Worm (Caenorhabditis elegans) whole organism, midembryonic: ENCODE measurements around the gene gex-2.

ENCODE experiments used
- T22C8.4 ChIP-seq: fragments of 200-800 bp; sonication (Bioruptor generic); IDR thresholded peaks from 2 replicates; pipeline ENCODE4 v1.3.6; 2022; ENCODE audit warnings: missing genetic modification characterization, missing compliant biosample characterization
- cog-1 ChIP-seq: sonication (generic microtip); optimal IDR thresholded peaks from 2 replicates; lab custom pipeline; 2016; ENCODE audit warnings: missing genetic modification characterization, missing compliant biosample characterization
- flt-1 ChIP-seq: fragments of 200-800 bp; sonication (Bioruptor generic); IDR thresholded peaks from 2 replicates; pipeline ENCODE4 v1.3.6; 2022; ENCODE audit warnings: missing genetic modification characterization, missing compliant biosample characterization
- klf-2 ChIP-seq: fragments of 200-800 bp; sonication (Bioruptor generic); conservative IDR thresholded peaks from 2 replicates; pipeline ENCODE4 v1.3.6; 2022; ENCODE audit warnings: missing genetic modification reagents, missing genetic modification characterization, missing compliant biosample characterization
- med-1 ChIP-seq: sonication (generic microtip); optimal IDR thresholded peaks from 2 replicates; lab custom pipeline; 2017; ENCODE audit warnings: missing genetic modification characterization, mild to moderate bottlenecking, missing compliant biosample characterization, antibody characterized with exemption, missing genetic modification reagents; ENCODE audit not compliant: insufficient read depth
- ref-1 ChIP-seq: fragments of 200-800 bp; sonication (Bioruptor generic); conservative IDR thresholded peaks from 2 replicates; pipeline ENCODE4 v1.3.6; 2022; ENCODE audit warnings: missing genetic modification reagents, missing genetic modification characterization, missing compliant biosample characterization
- tab-1 ChIP-seq: fragments of 200-800 bp; sonication (Bioruptor generic); IDR thresholded peaks from 2 replicates; pipeline ENCODE4 v1.3.6; 2022; ENCODE audit warnings: missing genetic modification characterization, missing compliant biosample characterization
- ztf-23 ChIP-seq: fragments of 200-800 bp; sonication (Bioruptor generic); IDR thresholded peaks from 2 replicates; pipeline ENCODE4 v1.3.6; 2022; ENCODE audit warnings: missing genetic modification reagents, missing genetic modification characterization, missing compliant biosample characterization
- ztf-29 ChIP-seq: fragments of 200-800 bp; sonication (Bioruptor generic); IDR thresholded peaks from 2 replicates; pipeline ENCODE4 v1.3.6; 2022; ENCODE audit warnings: missing genetic modification reagents, missing genetic modification characterization, missing compliant biosample characterization

gex-2 gene

DNA sequence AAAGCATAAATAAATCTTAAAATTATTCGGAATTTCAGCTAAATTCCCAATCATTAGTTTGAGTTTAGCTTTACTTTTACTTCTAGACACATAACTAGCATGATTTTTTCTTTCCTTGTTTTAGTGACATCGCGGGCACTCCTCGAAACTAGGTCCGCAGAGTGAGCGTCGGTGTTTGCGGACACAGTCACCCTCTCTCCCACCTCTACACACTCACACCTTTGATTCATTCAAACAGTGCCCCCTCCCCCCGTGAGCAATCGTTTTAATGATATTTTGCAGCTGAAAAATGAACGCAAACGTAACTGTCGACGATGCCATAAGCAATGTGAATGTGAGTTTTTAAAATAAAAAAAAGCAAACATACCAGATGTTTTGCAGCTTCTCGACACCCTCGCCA, at the start of gene gex-2:
Gene gex-2 (plus strand): TSS at position 283 of the 400 bp plus-strand sequence.
- TF ChIP-seq ref-1, result no peak
- no peak for TF ChIP-seq klf-2 (GFP tag; lab: Robert Waterston, UW)
- TF ChIP-seq flt-1 (GFP tag; lab: Robert Waterston, UW), result no peak
- TF ChIP-seq tab-1, result 0 out of 2 replicates have a peak, but pooled peaks have one; percentile 29
- no peak for TF ChIP-seq ztf-23 (GFP tag; lab: Robert Waterston, UW)
- no peak for TF ChIP-seq ztf-29 (GFP tag; lab: Robert Waterston, UW)
- TF ChIP-seq T22C8.4, result no peak

ce11 chrIV:523595-523994, 49.0 kb upstream of the gex-2 start, which contains the start of gene asm-3:
Gene asm-3, minus strand, starts transcription at chrIV:523809.
- no peak for TF ChIP-seq ztf-23 (GFP tag; lab: Robert Waterston, UW)
- no peak for TF ChIP-seq ref-1
- TF ChIP-seq ztf-29 (GFP tag; lab: Robert Waterston, UW), result no peak
- no peak for TF ChIP-seq tab-1
- TF ChIP-seq med-1, result no peak
- TF ChIP-seq flt-1 (GFP tag; lab: Robert Waterston, UW), result no peak
- TF ChIP-seq klf-2 (GFP tag; lab: Robert Waterston, UW), result no peak
- no peak for TF ChIP-seq cog-1 (tag; lab: Kevin White, UChicago)
- no peak for TF ChIP-seq T22C8.4

ce11 chrIV:524352-524751, 48.2 kb upstream of the gex-2 start, which contains the start of gene W03G1.2:
Gene W03G1.2, plus strand, starts transcription at chrIV:524652.
- no peak for TF ChIP-seq ref-1
- TF ChIP-seq ztf-29 (GFP tag; lab: Robert Waterston, UW), result no peak
- TF ChIP-seq klf-2 (GFP tag; lab: Robert Waterston, UW), result no peak
- TF ChIP-seq cog-1 (tag; lab: Kevin White, UChicago), result no peak
- no peak for TF ChIP-seq flt-1 (GFP tag; lab: Robert Waterston, UW)

ce11 chrIV:531835-532234, 40.7 kb upstream of the gex-2 start, which contains the start of gene glt-7:
Gene glt-7, plus strand, starts transcription at chrIV:532135.
- TF ChIP-seq flt-1 (GFP tag; lab: Robert Waterston, UW) (no peak), med-1 (no peak), ztf-29 (GFP tag; lab: Robert Waterston, UW) (no peak), cog-1 (tag; lab: Kevin White, UChicago) (no peak), klf-2 (GFP tag; lab: Robert Waterston, UW) (no peak), ztf-23 (GFP tag; lab: Robert Waterston, UW) (no peak)

ce11 chrIV:545852-546251, 26.7 kb upstream of the gex-2 start:
- TF ChIP-seq med-1, result no peak

- no peak for TF ChIP-seq T22C8.4
- no peak for TF ChIP-seq cog-1 (tag; lab: Kevin White, UChicago)
- TF ChIP-seq med-1, result no peak
- no peak for TF ChIP-seq ztf-29 (GFP tag; lab: Robert Waterston, UW)
- no peak for TF ChIP-seq flt-1 (GFP tag; lab: Robert Waterston, UW)
- no peak for TF ChIP-seq ref-1
- TF ChIP-seq tab-1, result no peak
- TF ChIP-seq klf-2 (GFP tag; lab: Robert Waterston, UW), result no peak
- TF ChIP-seq ztf-23 (GFP tag; lab: Robert Waterston, UW), result no peak
Observed at ce11 chrIV:548000-548399, 24.6 kb upstream of the gex-2 start, which contains the start of gene F56A11.4. Gene F56A11.4, plus strand, starts transcription at chrIV:548300.

DNA sequence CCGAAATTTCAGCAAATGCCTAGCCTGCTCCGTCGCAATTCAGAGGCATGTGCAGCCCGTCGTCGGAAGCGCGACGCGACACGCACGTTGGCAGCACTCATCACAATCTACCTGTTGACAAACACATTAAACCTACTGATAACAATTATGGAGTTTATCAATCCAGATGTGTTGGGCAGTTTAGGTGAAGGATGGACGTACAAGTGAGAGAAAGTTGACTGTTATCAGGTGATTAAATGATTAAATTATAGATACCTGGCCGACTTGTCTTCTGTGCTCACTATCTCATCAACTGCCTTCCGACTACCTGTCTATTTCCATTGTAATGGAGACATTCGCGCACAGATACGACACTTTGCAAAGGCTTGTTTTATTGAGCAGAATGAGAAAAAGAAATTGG, 20.6 kb upstream of the gex-2 start:
- TF ChIP-seq ref-1 (no peak), cog-1 (tag; lab: Kevin White, UChicago) (no peak)

DNA sequence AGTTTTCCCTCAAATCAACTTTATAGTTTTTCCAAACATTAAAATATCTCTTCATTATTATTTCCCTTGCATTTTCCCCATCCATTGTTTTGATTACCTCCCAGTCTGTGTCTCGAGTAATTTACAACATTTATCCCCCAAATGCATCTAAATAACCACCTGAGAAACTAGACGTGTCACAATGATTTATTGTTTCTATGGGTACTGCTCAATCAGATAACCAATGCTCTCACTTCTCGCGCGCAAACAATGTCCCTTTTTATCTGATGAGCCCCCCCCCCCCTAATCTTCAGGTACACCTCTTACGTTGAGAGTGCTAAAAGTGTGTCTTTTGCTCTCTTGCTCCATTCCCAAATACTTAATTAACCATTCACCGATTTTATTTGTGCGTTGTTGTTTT, 18.6 kb upstream of the gex-2 start:
- TF ChIP-seq T22C8.4 (no peak), med-1 (no peak), flt-1 (GFP tag; lab: Robert Waterston, UW) (no peak), cog-1 (tag; lab: Kevin White, UChicago) (no peak), ztf-23 (GFP tag; lab: Robert Waterston, UW) (no peak), ref-1 (no peak), tab-1 (no peak), klf-2 (GFP tag; lab: Robert Waterston, UW) (no peak), ztf-29 (GFP tag; lab: Robert Waterston, UW) (no peak)

ce11 chrIV:558735-559284, 13.8 kb upstream of the gex-2 start, which contains the start of gene efn-4:
Gene efn-4, plus strand, starts transcription at chrIV:559234.
- no peak for TF ChIP-seq cog-1 (tag; lab: Kevin White, UChicago)
- 0 out of 2 replicates have a peak, but pooled peaks have one; percentile 8 for TF ChIP-seq ztf-23 (GFP tag; lab: Robert Waterston, UW)
- no peak for TF ChIP-seq ztf-29 (GFP tag; lab: Robert Waterston, UW)

DNA sequence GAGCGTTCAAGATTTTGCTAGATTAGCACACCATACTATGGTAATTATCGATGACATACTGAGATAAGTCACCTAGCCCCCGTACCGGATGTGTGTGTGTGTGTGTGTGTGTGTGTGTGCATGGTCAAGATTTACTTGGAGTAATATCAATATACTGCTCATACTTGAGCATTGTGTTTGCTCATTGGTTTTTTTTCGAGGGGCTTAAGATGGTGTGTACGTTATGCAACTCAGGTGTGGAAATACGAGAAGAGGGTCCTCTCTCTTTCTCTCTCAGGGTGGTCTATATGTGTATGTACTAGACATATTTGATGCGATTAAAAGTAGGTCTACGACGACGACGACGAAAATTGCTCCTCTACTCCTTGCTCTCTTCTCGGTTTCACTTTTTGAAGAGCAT, 12.3 kb upstream of the gex-2 start:
- no peak for TF ChIP-seq tab-1
- TF ChIP-seq med-1, result no peak
- TF ChIP-seq flt-1 (GFP tag; lab: Robert Waterston, UW), result no peak
- no peak for TF ChIP-seq T22C8.4
- no peak for TF ChIP-seq cog-1 (tag; lab: Kevin White, UChicago)
- TF ChIP-seq ztf-23 (GFP tag; lab: Robert Waterston, UW), result no peak
- no peak for TF ChIP-seq ref-1

- TF ChIP-seq ref-1, result no peak
- TF ChIP-seq med-1, result no peak
- TF ChIP-seq flt-1 (GFP tag; lab: Robert Waterston, UW), result no peak
- TF ChIP-seq tab-1, result no peak
- TF ChIP-seq ztf-29 (GFP tag; lab: Robert Waterston, UW), result no peak
- TF ChIP-seq T22C8.4, result no peak
- TF ChIP-seq ztf-23 (GFP tag; lab: Robert Waterston, UW), result no peak
- no peak for TF ChIP-seq klf-2 (GFP tag; lab: Robert Waterston, UW)
- no peak for TF ChIP-seq cog-1 (tag; lab: Kevin White, UChicago)
Observed at ce11 chrIV:560780-561179, 11.8 kb upstream of the gex-2 start.
